Fruit fly (Drosophila melanogaster): ENCODE measurements around the gene lcs.

lcs gene

DNA sequence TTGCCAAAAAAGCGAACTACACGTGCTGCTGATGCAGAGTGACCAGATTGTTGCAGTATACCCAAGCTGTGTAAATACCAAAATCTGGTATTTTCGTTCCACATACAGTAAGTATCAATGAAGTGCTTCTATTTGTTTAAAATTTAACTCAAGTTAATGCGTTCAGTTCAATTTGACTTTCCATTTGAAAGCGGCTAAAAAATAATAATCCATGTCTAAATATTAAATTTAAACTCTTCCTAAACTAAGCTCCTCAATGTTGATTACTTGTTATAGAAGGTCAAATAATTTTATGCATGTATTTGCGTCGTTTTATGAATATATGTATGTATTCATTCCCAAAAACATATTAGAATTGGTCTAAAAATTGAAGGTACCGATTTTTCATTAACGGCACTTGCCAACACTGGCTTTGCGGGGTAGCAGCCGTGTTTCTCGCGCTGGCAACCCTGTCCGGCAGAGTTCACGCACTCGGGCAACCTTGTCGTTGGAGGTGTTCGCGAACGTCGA lies 47.3 kb downstream of the lcs start, which contains the start of the genes peng and sol (continued):
- no peak for TF ChIP-seq unc-4 (GFP tag; IDR thresholded peaks at IDR 0.05; ENCODE audit: partially characterized antibody)
- TF ChIP-seq Hmx (GFP tag; optimal IDR thresholded peaks at IDR 0.05) = no peak
- no peak for TF ChIP-seq z (GFP tag; IDR thresholded peaks at IDR 0.05)
- TF ChIP-seq CG8290 (GFP tag; optimal IDR thresholded peaks at IDR 0.05) = peak; percentile 100
- peak; percentile 98 to 100 for TF ChIP-seq CG8290 (tag; optimal IDR thresholded peaks at IDR 0.05)
- no peak; the same call in 2 of the 3 replicates for TF ChIP-seq zen2 (GFP tag; IDR thresholded peaks at IDR 0.05; ENCODE audit: partially characterized antibody)
- peak; percentile 7 for TF ChIP-seq CG3065 (GFP tag; optimal IDR thresholded peaks at IDR 0.05)
- TF ChIP-seq tll (GFP tag; optimal IDR thresholded peaks at IDR 0.05) = no peak
- peak; percentile 48 for TF ChIP-seq Nf-YC (tag; optimal IDR thresholded peaks at IDR 0.05)
- peak; percentile 53 for TF ChIP-seq Sry-δ (GFP tag; optimal IDR thresholded peaks at IDR 0.05)
- peak; percentile 76 for TF ChIP-seq CG7839 (tag; optimal IDR thresholded peaks at IDR 0.05)
- peak; percentile 18 for TF ChIP-seq Deaf1 (tag; optimal IDR thresholded peaks at IDR 0.05)
- TF ChIP-seq CHES-1-like (GFP tag; optimal IDR thresholded peaks at IDR 0.05) = peak; percentile 39
- TF ChIP-seq CG10147 (GFP tag; optimal IDR thresholded peaks at IDR 0.05) = peak; percentile 72
- TF ChIP-seq emc (GFP tag; optimal IDR thresholded peaks at IDR 0.05) = no peak
- no peak for TF ChIP-seq TFAM (GFP tag; optimal IDR thresholded peaks at IDR 0.05)
- peak; percentile 56 for TF ChIP-seq Aef1 (GFP tag; IDR thresholded peaks at IDR 0.05)
- peak; percentile 68; the same call in 1 of the 2 replicates for TF ChIP-seq Atf6 (GFP tag; IDR thresholded peaks at IDR 0.05)
- TF ChIP-seq ind (GFP tag; optimal IDR thresholded peaks at IDR 0.05) = peak; percentile 76
- peak; percentile 93 for TF ChIP-seq CG10267 (tag; optimal IDR thresholded peaks at IDR 0.05)
- TF ChIP-seq hbn (GFP tag; IDR thresholded peaks at IDR 0.05; ENCODE audit: partially characterized antibody) = no peak
- peak; percentile 51; the same call in 1 of the 3 replicates for TF ChIP-seq ci (GFP tag; IDR thresholded peaks at IDR 0.05)
- no peak for TF ChIP-seq bowl (GFP tag; IDR thresholded peaks at IDR 0.05)
- TF ChIP-seq CG1832 (GFP tag; optimal IDR thresholded peaks at IDR 0.05) = no peak
- TF ChIP-seq lmd (GFP tag; IDR thresholded peaks at IDR 0.05) = peak; percentile 58
- peak in 1 of 2 experiments; percentile 65 for TF ChIP-seq bsh (GFP tag; optimal IDR thresholded peaks at IDR 0.05)
- TF ChIP-seq ham (GFP tag; IDR thresholded peaks at IDR 0.05) = no peak
- no peak for TF ChIP-seq CG11093 (GFP tag; IDR thresholded peaks at IDR 0.05)
- no peak for TF ChIP-seq fd64A (GFP tag; optimal IDR thresholded peaks at IDR 0.05)
- no peak for TF ChIP-seq CG10565 (GFP tag; optimal IDR thresholded peaks at IDR 0.05)
- TF ChIP-seq Side (GFP tag; optimal IDR thresholded peaks at IDR 0.05) = peak; percentile 74
- TF ChIP-seq CG11398 (GFP tag; optimal IDR thresholded peaks at IDR 0.05) = no peak
- peak; percentile 67 to 75 for TF ChIP-seq Pdp1 (GFP tag; optimal IDR thresholded peaks at IDR 0.05)
- TF ChIP-seq CG12391 (tag; optimal IDR thresholded peaks at IDR 0.05) = peak; percentile 84
- no peak for TF ChIP-seq Sox100B (GFP tag; optimal IDR thresholded peaks at IDR 0.05)
- TF ChIP-seq nom (GFP tag; optimal IDR thresholded peaks at IDR 0.05) = peak; percentile 18
- peak; percentile 63 for TF ChIP-seq hkb (optimal IDR thresholded peaks at IDR 0.05)
- no peak; the same call in 1 of the 2 replicates for TF ChIP-seq hkb (GFP tag; IDR thresholded peaks at IDR 0.05)
- TF ChIP-seq dm (GFP tag; optimal IDR thresholded peaks at IDR 0.05) = peak; percentile 92
- TF ChIP-seq CG10209 (GFP tag; optimal IDR thresholded peaks at IDR 0.05) = peak; percentile 74
- no peak for TF ChIP-seq CG17612 (GFP tag; IDR thresholded peaks at IDR 0.05)
- TF ChIP-seq CG6175 (GFP tag; IDR thresholded peaks at IDR 0.05) = 0 out of 3 replicates have a peak, but pooled peaks have one; percentile 25
- no peak for TF ChIP-seq prd (optimal IDR thresholded peaks at IDR 0.05)
- peak; percentile 69; the same call in 2 of the 3 replicates for TF ChIP-seq prd (GFP tag; IDR thresholded peaks at IDR 0.05)
- peak; percentile 47 for TF ChIP-seq D19A (tag; optimal IDR thresholded peaks at IDR 0.05)
- peak; percentile 27; the same call in 1 of the 2 replicates for TF ChIP-seq HLH3B (GFP tag; IDR thresholded peaks at IDR 0.05)
- TF ChIP-seq CG6254 (GFP tag; optimal IDR thresholded peaks at IDR 0.05) = no peak
- TF ChIP-seq Sin3A (optimal IDR thresholded peaks at IDR 0.05) = peak; percentile 64
- peak; percentile 76 for TF ChIP-seq CG13775 (GFP tag; optimal IDR thresholded peaks at IDR 0.05)
- TF ChIP-seq Fer3 (tag; optimal IDR thresholded peaks at IDR 0.05) = peak; percentile 66
- TF ChIP-seq CG9609 (GFP tag; optimal IDR thresholded peaks at IDR 0.05) = peak; percentile 57
